Worm (Caenorhabditis elegans): ENCODE data around the gene cnc-1.

DNA sequence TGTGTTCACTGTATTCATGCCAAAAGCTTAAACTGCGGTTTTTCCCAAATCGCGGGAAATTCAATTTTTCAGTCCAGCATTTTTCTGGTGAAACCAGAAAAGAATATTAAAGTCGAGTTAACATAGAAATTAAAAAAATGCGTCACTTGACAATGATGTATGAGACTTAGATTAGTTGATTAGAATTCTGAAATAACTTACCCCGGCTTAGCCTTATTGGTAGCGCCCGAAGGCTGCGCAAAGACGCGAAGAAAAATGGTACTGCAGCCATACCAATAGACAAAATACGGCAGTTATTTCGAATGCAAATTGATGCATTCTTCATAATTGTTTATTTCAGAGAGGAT is 10.7 kb downstream of the cnc-1 start:
- TF ChIP-seq W03F9.2 (tag; optimal IDR thresholded peaks at IDR 0.05), result no peak
- TF ChIP-seq him-1 (tag; optimal IDR thresholded peaks at IDR 0.05), result no peak
- TF ChIP-seq dao-5 (tag; optimal IDR thresholded peaks at IDR 0.05), result no peak

All from whole organism, L4/young adult.